Worm (Caenorhabditis elegans) whole organism, late embryonic: ENCODE results near the gene W02F12.2.

ENCODE experiments used
- dve-1 ChIP-seq: sonication (generic microtip); optimal IDR thresholded peaks from 2 replicates; lab custom pipeline; 2017; ENCODE audit warnings: antibody characterized with exemption, mild to moderate bottlenecking, missing genetic modification characterization, missing compliant biosample characterization
- nfya-1 ChIP-seq: sonication (generic microtip); optimal IDR thresholded peaks from 2 replicates; lab custom pipeline; 2017; ENCODE audit warnings: missing genetic modification characterization, mild to moderate bottlenecking, missing compliant biosample characterization, antibody characterized with exemption, moderate library complexity

ce11 chrV:6668741-6669140 lies 28.7 kb downstream of the W02F12.2 start, which contains the start of gene str-180:
- TF ChIP-seq nfya-1 (tag; lab: Kevin White, UChicago) (no peak), dve-1 (no peak)
